Fruit fly (Drosophila melanogaster) whole organism, pupa: ENCODE data around the gene Alp12.

Source experiments
- CG10348 ChIP-seq: fragments of 200-800 bp; sonication (Bioruptor generic); IDR thresholded peaks from 2 replicates; pipeline ENCODE4 v1.3.6; 2022; ENCODE audit warnings: missing biosample characterization, missing genetic modification characterization
- CG12605 ChIP-seq: fragments of 200-800 bp; sonication (Bioruptor generic); IDR thresholded peaks from 2 replicates; pipeline ENCODE4 v1.3.6; 2022; ENCODE audit warnings: missing biosample characterization, missing genetic modification characterization
- CG13204 ChIP-seq: fragments of 200-800 bp; sonication (Bioruptor generic); optimal IDR thresholded peaks from 2 replicates; lab custom pipeline; 2018; ENCODE audit warnings: missing biosample characterization, mild to moderate bottlenecking, missing genetic modification characterization, moderate library complexity
- CG14655 ChIP-seq: fragments of 200-800 bp; sonication (Bioruptor generic); optimal IDR thresholded peaks from 3 replicates; lab custom pipeline; 2017; ENCODE audit warnings: mild to moderate bottlenecking, missing biosample characterization, missing genetic modification reagents, missing genetic modification characterization
- CG15710 ChIP-seq: fragments of 200-800 bp; sonication (Bioruptor generic); optimal IDR thresholded peaks from 2 replicates; lab custom pipeline; 2018; ENCODE audit warnings: missing biosample characterization, mild to moderate bottlenecking, missing genetic modification characterization, moderate library complexity
- CG17806 ChIP-seq: fragments of 200-800 bp; sonication (Bioruptor generic); optimal IDR thresholded peaks from 2 replicates; lab custom pipeline; 2018; ENCODE audit warnings: missing biosample characterization, mild to moderate bottlenecking, missing genetic modification characterization, moderate library complexity
- CG32121 ChIP-seq: fragments of 200-800 bp; sonication (Bioruptor generic); IDR thresholded peaks from 2 replicates; pipeline ENCODE4 v1.3.6; 2022; ENCODE audit warnings: missing biosample characterization, missing genetic modification characterization
- CG34367 ChIP-seq: fragments of 200-800 bp; sonication (Bioruptor generic); optimal IDR thresholded peaks from 2 replicates; lab custom pipeline; 2018; ENCODE audit warnings: missing biosample characterization, mild to moderate bottlenecking, missing genetic modification characterization
- CG4496 ChIP-seq: fragments of 200-800 bp; sonication (Bioruptor generic); IDR thresholded peaks from 3 replicates; pipeline ENCODE4 v1.3.6; 2022; ENCODE audit warnings: missing biosample characterization, missing genetic modification characterization
- CG8159 ChIP-seq: fragments of 200-800 bp; sonication (Bioruptor generic); optimal IDR thresholded peaks from 3 replicates; lab custom pipeline; 2018; ENCODE audit warnings: missing biosample characterization, mild to moderate bottlenecking, missing genetic modification characterization, moderate library complexity
- CG8301 ChIP-seq: fragments of 200-800 bp; sonication (Bioruptor generic); optimal IDR thresholded peaks from 2 replicates; lab custom pipeline; 2018; ENCODE audit warnings: missing biosample characterization, mild to moderate bottlenecking, missing genetic modification characterization
- CG9948 ChIP-seq: fragments of 200-800 bp; sonication (Bioruptor generic); optimal IDR thresholded peaks from 2 replicates; lab custom pipeline; 2018; ENCODE audit warnings: missing biosample characterization, mild to moderate bottlenecking, missing genetic modification characterization, moderate library complexity
- D1 ChIP-seq: fragments of 200-800 bp; sonication (Bioruptor generic); optimal IDR thresholded peaks from 2 replicates; lab custom pipeline; 2018; ENCODE audit warnings: missing biosample characterization, mild to moderate bottlenecking, missing genetic modification characterization, moderate library complexity
- EcR ChIP-seq: fragments of 200-800 bp; sonication (Bioruptor generic); optimal IDR thresholded peaks from 3 replicates; lab custom pipeline; 2019; ENCODE audit warnings: missing biosample characterization, missing genetic modification characterization, mild to moderate bottlenecking, moderate library complexity, missing genetic modification reagents
- Ets98B ChIP-seq: fragments of 200-800 bp; sonication (Bioruptor generic); IDR thresholded peaks from 2 replicates; pipeline ENCODE4 v1.3.6; 2022; ENCODE audit warnings: missing biosample characterization, missing genetic modification characterization
- Pif1A ChIP-seq: fragments of 200-800 bp; sonication (Bioruptor generic); optimal IDR thresholded peaks from 3 replicates; lab custom pipeline; 2016; ENCODE audit warnings: missing biosample characterization, missing genetic modification characterization
- Pif1B ChIP-seq: fragments of 200-800 bp; sonication (Bioruptor generic); optimal IDR thresholded peaks from 3 replicates; lab custom pipeline; 2016; ENCODE audit warnings: missing biosample characterization, missing genetic modification characterization
- Snoo ChIP-seq: fragments of 200-800 bp; sonication (Bioruptor generic); optimal IDR thresholded peaks from 3 replicates; lab custom pipeline; 2017; ENCODE audit warnings: missing biosample characterization, mild to moderate bottlenecking, missing genetic modification characterization, inconsistent platforms
- fd96Ca ChIP-seq: fragments of 200-800 bp; sonication (Bioruptor generic); IDR thresholded peaks from 3 replicates; pipeline ENCODE4 v1.3.6; 2022; ENCODE audit warnings: missing biosample characterization, missing genetic modification characterization
- gl ChIP-seq: fragments of 200-800 bp; sonication (Bioruptor generic); optimal IDR thresholded peaks from 2 replicates; lab custom pipeline; 2018; ENCODE audit warnings: missing biosample characterization, mild to moderate bottlenecking, missing genetic modification characterization
- rn ChIP-seq: fragments of 200-800 bp; sonication (Bioruptor generic); IDR thresholded peaks from 2 replicates; pipeline ENCODE4 v1.3.6; 2022; ENCODE audit warnings: missing biosample characterization, missing genetic modification characterization

The Alp12 gene

DNA sequence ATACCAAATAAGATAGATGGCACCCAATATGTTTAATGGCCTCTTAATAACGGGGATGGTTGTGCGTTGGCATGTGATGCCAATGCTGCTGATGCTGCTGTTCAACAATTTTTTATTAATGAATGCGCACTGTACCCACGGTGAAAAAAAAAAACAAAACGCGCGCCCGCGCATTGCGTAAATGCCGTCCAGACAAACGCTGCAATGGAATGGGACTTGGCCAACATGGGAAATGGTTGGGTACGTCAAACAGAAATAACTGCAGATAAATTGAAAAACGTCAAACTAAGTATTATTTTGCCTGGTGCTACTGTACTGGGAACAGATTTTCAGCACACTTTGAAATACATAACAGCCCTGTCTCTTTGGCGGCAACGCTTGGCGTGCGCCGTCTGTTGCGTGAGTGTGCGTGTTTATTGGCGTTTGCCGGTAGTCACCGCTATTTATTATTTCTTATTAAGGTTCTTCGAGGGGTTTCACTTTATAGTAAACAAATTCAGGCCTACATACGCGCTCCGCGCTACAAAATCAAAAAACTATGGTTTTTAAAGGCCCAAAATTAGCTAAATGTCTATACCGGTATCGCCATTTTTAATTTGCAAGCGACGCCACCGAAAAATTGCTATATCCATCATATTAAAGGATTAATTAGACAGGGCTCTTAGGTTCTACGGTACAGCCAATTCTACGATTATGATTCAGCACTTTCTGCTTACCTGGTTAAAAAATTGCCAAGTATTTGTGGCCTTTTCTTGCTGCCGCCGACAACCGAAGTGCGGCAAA, 28.9 kb downstream of the Alp12 start:
- TF ChIP-seq CG10348 (GFP tag; lab: Robert Waterston, UW): no peak
- no peak for TF ChIP-seq CG34367 (tag; lab: Kevin White, UChicago)
- TF ChIP-seq D1 (tag; lab: Kevin White, UChicago): no peak
- no peak for TF ChIP-seq CG9948
- no peak for TF ChIP-seq Pif1A (GFP tag; lab: Kevin White, UChicago)
- TF ChIP-seq rn: no peak
- TF ChIP-seq CG14655 (GFP tag; lab: Kevin White, UChicago): peak; percentile 52
- TF ChIP-seq CG12605 (GFP tag; lab: Robert Waterston, UW): peak; percentile 68
- TF ChIP-seq EcR (GFP tag; lab: Kevin White, UChicago): no peak
- peak; percentile 57; the same call in 1 of the 2 replicates for TF ChIP-seq CG32121 (GFP tag; lab: Robert Waterston, UW)
- peak; percentile 21 for TF ChIP-seq CG8159
- peak; percentile 33 for TF ChIP-seq CG8301
- TF ChIP-seq gl: no peak
- TF ChIP-seq Ets98B (GFP tag; lab: Robert Waterston, UW): peak; percentile 61
- TF ChIP-seq Pif1B: no peak
- TF ChIP-seq CG4496 (GFP tag; lab: Robert Waterston, UW): no peak; the same call in 1 of the 3 replicates
- TF ChIP-seq CG13204 (GFP tag; lab: Kevin White, UChicago): no peak
- TF ChIP-seq Snoo (tag; lab: Kevin White, UChicago): no peak
- TF ChIP-seq fd96Ca (GFP tag; lab: Robert Waterston, UW): peak; percentile 70
- no peak for TF ChIP-seq CG15710
- peak; percentile 25 for TF ChIP-seq CG17806 (tag; lab: Kevin White, UChicago)
- TF ChIP-seq, all 21 proteins: peak for 8

DNA sequence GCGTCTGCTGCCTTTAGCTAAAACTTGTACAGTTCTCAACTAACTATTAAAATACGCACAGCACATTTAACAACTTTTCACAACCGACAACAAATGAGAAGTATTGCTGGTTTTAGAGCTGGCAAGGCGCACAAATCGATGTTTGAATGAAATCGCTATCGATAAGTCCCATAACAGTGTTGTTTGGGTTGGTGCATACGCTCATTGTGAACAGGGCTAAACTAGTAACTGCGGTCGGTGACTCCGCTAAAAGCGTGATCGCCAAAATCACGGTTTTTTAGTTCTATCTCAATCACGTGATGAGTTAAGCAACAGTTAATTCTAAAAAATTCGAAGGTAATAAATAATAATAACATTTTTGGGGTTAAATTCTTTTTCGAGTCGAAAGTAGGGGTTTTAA, 29.5 kb downstream of the Alp12 start, which contains the start of gene Top2:
Top2 (minus strand) TSS at position 110 of the 400 bp plus-strand sequence.
- no peak for TF ChIP-seq CG10348 (GFP tag; lab: Robert Waterston, UW)
- TF ChIP-seq CG32121 (GFP tag; lab: Robert Waterston, UW): no peak
- no peak for TF ChIP-seq CG13204 (GFP tag; lab: Kevin White, UChicago)
- no peak for TF ChIP-seq Pif1B
- TF ChIP-seq CG4496 (GFP tag; lab: Robert Waterston, UW): peak; percentile 7; the same call in 1 of the 3 replicates
- TF ChIP-seq Pif1A (GFP tag; lab: Kevin White, UChicago): no peak
- TF ChIP-seq CG12605 (GFP tag; lab: Robert Waterston, UW): no peak
- no peak for TF ChIP-seq EcR (GFP tag; lab: Kevin White, UChicago)
- no peak for TF ChIP-seq fd96Ca (GFP tag; lab: Robert Waterston, UW)
- TF ChIP-seq CG14655 (GFP tag; lab: Kevin White, UChicago): no peak
- no peak for TF ChIP-seq CG17806 (tag; lab: Kevin White, UChicago)
- no peak for TF ChIP-seq rn
- no peak for TF ChIP-seq CG9948
- no peak for TF ChIP-seq CG8301
- peak; percentile 17 for TF ChIP-seq CG8159
- no peak for TF ChIP-seq Snoo (tag; lab: Kevin White, UChicago)
- TF ChIP-seq D1 (tag; lab: Kevin White, UChicago): no peak

- TF ChIP-seq gl: no peak
- no peak for TF ChIP-seq CG4496 (GFP tag; lab: Robert Waterston, UW)
- TF ChIP-seq CG14655 (GFP tag; lab: Kevin White, UChicago): peak; percentile 61
- peak; percentile 59 for TF ChIP-seq Pif1A (GFP tag; lab: Kevin White, UChicago)
- no peak for TF ChIP-seq CG13204 (GFP tag; lab: Kevin White, UChicago)
- no peak for TF ChIP-seq CG10348 (GFP tag; lab: Robert Waterston, UW)
- TF ChIP-seq CG32121 (GFP tag; lab: Robert Waterston, UW): peak; percentile 11; the same call in 1 of the 2 replicates
- peak; percentile 29 for TF ChIP-seq CG17806 (tag; lab: Kevin White, UChicago)
- TF ChIP-seq CG34367 (tag; lab: Kevin White, UChicago): peak; percentile 60
- TF ChIP-seq CG15710: peak; percentile 69
- TF ChIP-seq Pif1B: peak; percentile 42
- TF ChIP-seq EcR (GFP tag; lab: Kevin White, UChicago): peak; percentile 99
- TF ChIP-seq CG8301: peak; percentile 48
- TF ChIP-seq Snoo (tag; lab: Kevin White, UChicago): peak; percentile 52
- no peak for TF ChIP-seq Ets98B (GFP tag; lab: Robert Waterston, UW)
- TF ChIP-seq CG9948: peak; percentile 58
- peak; percentile 73 for TF ChIP-seq CG8159
Observed at dm6 chr2L:19454070-19454751, 30.4 kb downstream of the Alp12 start, which contains the start of gene CG10026. Gene CG10026, plus strand, starts transcription at chr2L:19454256.

dm6 chr2L:19455209-19455608, 31.4 kb downstream of the Alp12 start:
- TF ChIP-seq rn (no peak), CG32121 (GFP tag; lab: Robert Waterston, UW) (peak; percentile 26; the same call in 1 of the 2 replicates)

- TF ChIP-seq Ets98B (GFP tag; lab: Robert Waterston, UW) (no peak), CG4496 (GFP tag; lab: Robert Waterston, UW) (no peak), CG9948 (no peak), fd96Ca (GFP tag; lab: Robert Waterston, UW) (no peak), gl (no peak), Pif1A (GFP tag; lab: Kevin White, UChicago) (no peak), CG15710 (no peak), Pif1B (no peak), EcR (GFP tag; lab: Kevin White, UChicago) (no peak), CG34367 (tag; lab: Kevin White, UChicago) (no peak), CG14655 (GFP tag; lab: Kevin White, UChicago) (no peak), CG32121 (GFP tag; lab: Robert Waterston, UW) (no peak), Snoo (tag; lab: Kevin White, UChicago) (no peak), CG8301 (no peak), CG8159 (no peak)
- TF ChIP-seq, all 21 proteins: peak for 0
Observed at dm6 chr2L:19455723-19456122, 31.9 kb downstream of the Alp12 start.
